Worm (Caenorhabditis elegans) whole organism, midembryonic: ENCODE results near the gene fipr-19.

Experiments
- T22C8.4 ChIP-seq: fragments of 200-800 bp; sonication (Bioruptor generic); IDR thresholded peaks from 2 replicates; pipeline ENCODE4 v1.3.6; 2022; ENCODE audit warnings: missing genetic modification characterization, missing compliant biosample characterization
- cog-1 ChIP-seq: sonication (generic microtip); optimal IDR thresholded peaks from 2 replicates; lab custom pipeline; 2016; ENCODE audit warnings: missing genetic modification characterization, missing compliant biosample characterization
- flt-1 ChIP-seq: fragments of 200-800 bp; sonication (Bioruptor generic); IDR thresholded peaks from 2 replicates; pipeline ENCODE4 v1.3.6; 2022; ENCODE audit warnings: missing genetic modification characterization, missing compliant biosample characterization
- klf-2 ChIP-seq: fragments of 200-800 bp; sonication (Bioruptor generic); conservative IDR thresholded peaks from 2 replicates; pipeline ENCODE4 v1.3.6; 2022; ENCODE audit warnings: missing genetic modification reagents, missing genetic modification characterization, missing compliant biosample characterization
- med-1 ChIP-seq: sonication (generic microtip); optimal IDR thresholded peaks from 2 replicates; lab custom pipeline; 2017; ENCODE audit warnings: missing genetic modification characterization, mild to moderate bottlenecking, missing compliant biosample characterization, antibody characterized with exemption, missing genetic modification reagents; ENCODE audit not compliant: insufficient read depth
- ref-1 ChIP-seq: fragments of 200-800 bp; sonication (Bioruptor generic); conservative IDR thresholded peaks from 2 replicates; pipeline ENCODE4 v1.3.6; 2022; ENCODE audit warnings: missing genetic modification reagents, missing genetic modification characterization, missing compliant biosample characterization
- ztf-23 ChIP-seq: fragments of 200-800 bp; sonication (Bioruptor generic); IDR thresholded peaks from 2 replicates; pipeline ENCODE4 v1.3.6; 2022; ENCODE audit warnings: missing genetic modification reagents, missing genetic modification characterization, missing compliant biosample characterization
- ztf-29 ChIP-seq: fragments of 200-800 bp; sonication (Bioruptor generic); IDR thresholded peaks from 2 replicates; pipeline ENCODE4 v1.3.6; 2022; ENCODE audit warnings: missing genetic modification reagents, missing genetic modification characterization, missing compliant biosample characterization

DNA sequence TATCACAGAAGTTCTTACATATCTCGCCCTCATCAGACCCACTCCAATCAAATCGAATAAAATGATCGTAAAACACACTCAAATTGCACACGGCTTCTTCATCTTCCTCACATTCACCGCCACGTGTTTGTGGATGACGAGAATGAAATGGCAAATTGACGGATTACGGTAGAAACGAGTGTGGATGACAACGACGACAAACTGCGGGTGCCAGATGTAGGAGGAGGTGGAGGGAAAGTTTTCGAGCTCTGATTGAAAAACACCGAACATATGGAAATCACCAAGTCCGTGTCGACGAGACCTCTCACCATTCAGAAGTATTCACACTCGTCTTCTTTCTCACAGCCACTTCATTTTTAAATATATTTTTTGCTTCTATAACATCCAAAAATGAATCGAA lies 1.3 kb upstream of the fipr-19 start, which contains the start of gene mls-1:
- TF ChIP-seq ztf-29 (GFP tag; lab: Robert Waterston, UW) = no peak
- TF ChIP-seq flt-1 (GFP tag; lab: Robert Waterston, UW) = no peak
- no peak for TF ChIP-seq T22C8.4 (GFP tag; lab: Robert Waterston, UW)
- no peak for TF ChIP-seq klf-2 (GFP tag; lab: Robert Waterston, UW)
- no peak for TF ChIP-seq cog-1 (tag; lab: Kevin White, UChicago)
- TF ChIP-seq med-1 (GFP tag; lab: Kevin White, UChicago) = no peak
- TF ChIP-seq ztf-23 (GFP tag; lab: Robert Waterston, UW) = no peak
- TF ChIP-seq ref-1 = no peak
